Fruit fly (Drosophila melanogaster): Measurements from ENCODE around the gene HDAC11.

DNA sequence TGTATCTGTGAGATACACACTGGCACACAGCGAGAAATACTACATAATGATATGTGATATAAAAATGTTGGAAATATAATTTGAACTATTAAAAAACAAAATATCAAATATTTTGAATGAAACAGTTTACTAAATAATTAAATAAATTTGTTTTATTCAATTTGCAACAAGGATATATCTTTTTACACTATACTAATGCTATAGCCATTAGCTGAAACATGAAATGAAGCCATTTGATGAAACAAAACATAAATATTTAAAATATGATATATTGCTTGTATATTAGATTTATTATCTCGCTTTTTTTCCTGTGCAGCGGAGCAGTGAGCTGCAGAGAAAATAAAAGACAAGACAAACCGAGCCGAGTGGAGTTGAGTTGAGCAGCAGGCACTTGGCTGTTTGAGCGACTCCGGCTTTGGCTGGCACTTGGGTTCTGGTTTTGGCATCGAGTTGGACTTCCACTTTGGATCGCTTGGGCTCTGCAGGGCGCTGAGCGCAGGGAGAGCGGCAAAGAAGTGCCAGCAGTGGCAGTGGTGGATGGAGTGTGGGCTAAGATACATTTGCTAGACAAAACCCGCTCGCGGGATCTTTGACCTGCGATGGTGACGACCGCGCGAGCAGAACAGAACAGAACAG is 37.4 kb upstream of the HDAC11 start:
- peak in 1 of 2 experiments; percentile 88 for TF ChIP-seq foxo (GFP tag; optimal IDR thresholded peaks at IDR 0.05)
- no peak for TF ChIP-seq Hnf4 (GFP tag; optimal IDR thresholded peaks at IDR 0.05)
- TF ChIP-seq lola (GFP tag; optimal IDR thresholded peaks at IDR 0.05), result no peak

Data from whole organism, wandering third instar larva.